Fruit fly (Drosophila melanogaster): ENCODE data around the gene CG15531.

dm6 chr3R:30209648-30210047, 13.6 kb upstream of the CG15531 start, which contains the start of gene Anp:
- TF ChIP-seq Sin3A (optimal IDR thresholded peaks at IDR 0.05) = no peak
- TF ChIP-seq psq (optimal IDR thresholded peaks at IDR 0.05) = no peak
- TF ChIP-seq insv (optimal IDR thresholded peaks at IDR 0.05) = no peak
- no peak for TF ChIP-seq h (optimal IDR thresholded peaks at IDR 0.05)
- no peak for TF ChIP-seq Myc (optimal IDR thresholded peaks at IDR 0.05)
- no peak for TF ChIP-seq ttk (optimal IDR thresholded peaks at IDR 0.05)
